Worm (Caenorhabditis elegans) whole organism, late embryonic: ENCODE measurements around the gene ced-7.

Experiments
- C38D4.7 ChIP-seq: fragments of 200-800 bp; sonication (Bioruptor generic); optimal IDR thresholded peaks from 2 replicates; lab custom pipeline; 2018; ENCODE audit warnings: mild to moderate bottlenecking, missing genetic modification characterization, moderate library complexity, missing compliant biosample characterization
- K09A11.1 ChIP-seq: sonication (generic microtip); optimal IDR thresholded peaks from 2 replicates; lab custom pipeline; 2017; ENCODE audit warnings: antibody characterized with exemption, mild to moderate bottlenecking, missing genetic modification characterization, missing compliant biosample characterization; ENCODE audit not compliant: insufficient read depth
- ama-1 ChIP-seq: fragments of 150-350 bp; optimal IDR thresholded peaks from 2 replicates; lab custom pipeline; 2014
- ceh-14 ChIP-seq: sonication (generic microtip); optimal IDR thresholded peaks from 2 replicates; lab custom pipeline; 2016; ENCODE audit warnings: missing genotype, missing genetic modification characterization, missing compliant biosample characterization
- ceh-18 ChIP-seq: sonication (generic microtip); optimal IDR thresholded peaks from 2 replicates; lab custom pipeline; 2016; ENCODE audit warnings: missing genetic modification characterization, missing compliant biosample characterization
- ceh-19 ChIP-seq: fragments of 200-800 bp; sonication (Bioruptor generic); optimal IDR thresholded peaks from 2 replicates; lab custom pipeline; 2018; ENCODE audit warnings: mild to moderate bottlenecking, missing genetic modification characterization, missing compliant biosample characterization
- ceh-2 ChIP-seq: sonication (generic microtip); optimal IDR thresholded peaks from 2 replicates; lab custom pipeline; 2016; ENCODE audit warnings: missing genotype, missing genetic modification characterization, missing compliant biosample characterization
- ceh-22 ChIP-seq: sonication (generic microtip); optimal IDR thresholded peaks from 2 replicates; lab custom pipeline; 2017; ENCODE audit warnings: missing biosample characterization, missing genetic modification characterization
- ceh-24 ChIP-seq: sonication (generic microtip); optimal IDR thresholded peaks from 2 replicates; lab custom pipeline; 2016; ENCODE audit warnings: mild to moderate bottlenecking, missing genetic modification characterization, missing compliant biosample characterization
- ceh-30 ChIP-seq: fragments of 150-350 bp; optimal IDR thresholded peaks from 2 replicates; lab custom pipeline; 2014; ENCODE audit warnings: missing biosample characterization, missing genetic modification characterization
- ceh-34 ChIP-seq: sonication (generic microtip); optimal IDR thresholded peaks from 2 replicates; lab custom pipeline; 2016; ENCODE audit warnings: mild to moderate bottlenecking, missing genetic modification characterization, missing compliant biosample characterization
- ceh-48 ChIP-seq: sonication (generic microtip); optimal IDR thresholded peaks from 2 replicates; lab custom pipeline; 2016; ENCODE audit warnings: missing genetic modification characterization, inconsistent platforms, missing compliant biosample characterization
- che-1 ChIP-seq: sonication (generic microtip); optimal IDR thresholded peaks from 2 replicates; lab custom pipeline; 2016; ENCODE audit warnings: mild to moderate bottlenecking, missing genetic modification characterization, missing compliant biosample characterization
- dmd-4 ChIP-seq: sonication (generic microtip); optimal IDR thresholded peaks from 2 replicates; lab custom pipeline; 2016; ENCODE audit warnings: borderline replicate concordance, missing genetic modification characterization, missing compliant biosample characterization
- dve-1 ChIP-seq: sonication (generic microtip); optimal IDR thresholded peaks from 2 replicates; lab custom pipeline; 2017; ENCODE audit warnings: antibody characterized with exemption, mild to moderate bottlenecking, missing genetic modification characterization, missing compliant biosample characterization
- elt-2 ChIP-seq: sonication (generic microtip); optimal IDR thresholded peaks from 2 replicates; lab custom pipeline; 2016; ENCODE audit warnings: missing genetic modification reagents, missing genetic modification characterization, missing compliant biosample characterization
- ets-4 ChIP-seq: sonication (generic microtip); optimal IDR thresholded peaks from 2 replicates; lab custom pipeline; 2016; ENCODE audit warnings: missing genetic modification characterization, missing compliant biosample characterization
- fax-1 ChIP-seq: sonication (generic microtip); optimal IDR thresholded peaks from 2 replicates; lab custom pipeline; 2016; ENCODE audit warnings: missing genotype, missing genetic modification characterization, missing compliant biosample characterization
- fkh-10 ChIP-seq: fragments of 150-350 bp; optimal IDR thresholded peaks from 2 replicates; lab custom pipeline; 2014; ENCODE audit warnings: missing biosample characterization, missing genetic modification reagents, missing genetic modification characterization
- fkh-6 ChIP-seq: sonication (generic microtip); optimal IDR thresholded peaks from 2 replicates; lab custom pipeline; 2016; ENCODE audit warnings: missing genetic modification characterization, missing compliant biosample characterization
- gmeb-2 ChIP-seq: sonication (generic microtip); optimal IDR thresholded peaks from 2 replicates; lab custom pipeline; 2016; ENCODE audit warnings: missing genetic modification characterization, inconsistent platforms, missing compliant biosample characterization
- hlh-13 ChIP-seq: fragments of 200-800 bp; sonication (Bioruptor generic); optimal IDR thresholded peaks from 2 replicates; lab custom pipeline; 2018; ENCODE audit warnings: mild to moderate bottlenecking, missing genetic modification characterization, missing compliant biosample characterization
- hlh-15 ChIP-seq: sonication (generic microtip); optimal IDR thresholded peaks from 2 replicates; lab custom pipeline; 2016; ENCODE audit warnings: missing genetic modification characterization, missing compliant biosample characterization
- hlh-6 ChIP-seq: sonication (generic microtip); optimal IDR thresholded peaks from 2 replicates; lab custom pipeline; 2016; ENCODE audit warnings: missing genotype, missing genetic modification characterization, missing compliant biosample characterization
- hlh-8 ChIP-seq: sonication (generic microtip); optimal IDR thresholded peaks from 2 replicates; lab custom pipeline; 2016; ENCODE audit warnings: missing genotype, missing genetic modification characterization, missing compliant biosample characterization
- lim-6 ChIP-seq: sonication (generic microtip); optimal IDR thresholded peaks from 2 replicates; lab custom pipeline; 2016; ENCODE audit warnings: missing genetic modification characterization, missing compliant biosample characterization
- lin-11 ChIP-seq: fragments of 200-800 bp; sonication (Bioruptor generic); optimal IDR thresholded peaks from 2 replicates; lab custom pipeline; 2018; ENCODE audit warnings: mild to moderate bottlenecking, missing genetic modification characterization, missing compliant biosample characterization
- madf-2 ChIP-seq: sonication (generic microtip); optimal IDR thresholded peaks from 2 replicates; lab custom pipeline; 2017; ENCODE audit warnings: missing genetic modification characterization, missing compliant biosample characterization
- nfya-1 ChIP-seq: sonication (generic microtip); optimal IDR thresholded peaks from 2 replicates; lab custom pipeline; 2017; ENCODE audit warnings: missing genetic modification characterization, mild to moderate bottlenecking, missing compliant biosample characterization, antibody characterized with exemption, moderate library complexity
- nhr-232 ChIP-seq: sonication (generic microtip); optimal IDR thresholded peaks from 2 replicates; lab custom pipeline; 2016; ENCODE audit warnings: missing genetic modification characterization, missing compliant biosample characterization
- odd-2 ChIP-seq: sonication (generic microtip); optimal IDR thresholded peaks from 2 replicates; lab custom pipeline; 2017; ENCODE audit warnings: antibody characterized with exemption, mild to moderate bottlenecking, missing genetic modification characterization, missing compliant biosample characterization
- pat-9 ChIP-seq: fragments of 200-800 bp; sonication (Bioruptor generic); optimal IDR thresholded peaks from 2 replicates; lab custom pipeline; 2018; ENCODE audit warnings: mild to moderate bottlenecking, missing genetic modification characterization, moderate library complexity, missing compliant biosample characterization
- pha-2 ChIP-seq: sonication (generic microtip); optimal IDR thresholded peaks from 2 replicates; lab custom pipeline; 2017; ENCODE audit warnings: mild to moderate bottlenecking, missing genetic modification characterization, missing compliant biosample characterization
- pha-4 ChIP-seq: fragments of 150-350 bp; optimal IDR thresholded peaks from 2 replicates; lab custom pipeline; 2018; ENCODE audit warnings: missing biosample characterization, missing genetic modification reagents, missing genetic modification characterization
- pqm-1 ChIP-seq: sonication (generic microtip); optimal IDR thresholded peaks from 2 replicates; lab custom pipeline; 2016; ENCODE audit warnings: missing genetic modification characterization, missing compliant biosample characterization
- pros-1 ChIP-seq: fragments of 150-350 bp; optimal IDR thresholded peaks from 2 replicates; lab custom pipeline; 2014; ENCODE audit warnings: missing biosample characterization, missing genetic modification reagents, missing genetic modification characterization
- ref-2 ChIP-seq: sonication (generic microtip); optimal IDR thresholded peaks from 2 replicates; lab custom pipeline; 2016; ENCODE audit warnings: missing genetic modification characterization, missing compliant biosample characterization
- rnt-1 ChIP-seq: sonication (generic microtip); optimal IDR thresholded peaks from 2 replicates; lab custom pipeline; 2016; ENCODE audit warnings: missing genetic modification characterization, missing compliant biosample characterization
- sox-2 ChIP-seq: fragments of 200-800 bp; sonication (Bioruptor generic); IDR thresholded peaks from 2 replicates; pipeline ENCODE4 v1.3.6; 2022; ENCODE audit warnings: missing genetic modification reagents, missing genetic modification characterization, missing compliant biosample characterization
- sox-4 ChIP-seq: sonication (generic microtip); optimal IDR thresholded peaks from 2 replicates; lab custom pipeline; 2017; ENCODE audit warnings: mild to moderate bottlenecking, missing genetic modification characterization, inconsistent platforms, missing compliant biosample characterization
- syd-9 ChIP-seq: sonication (generic microtip); optimal IDR thresholded peaks from 2 replicates; lab custom pipeline; 2016; ENCODE audit warnings: mild to moderate bottlenecking, missing genetic modification characterization, moderate library complexity, missing compliant biosample characterization
- tbx-2 ChIP-seq: sonication (generic microtip); optimal IDR thresholded peaks from 2 replicates; lab custom pipeline; 2016; ENCODE audit warnings: missing genetic modification characterization, missing compliant biosample characterization
- tbx-7 ChIP-seq: sonication (generic microtip); optimal IDR thresholded peaks from 2 replicates; lab custom pipeline; 2016; ENCODE audit warnings: missing genotype, missing genetic modification characterization, missing compliant biosample characterization
- unc-3 ChIP-seq, 2 experiments: fragments of 200-800 bp in 1 of 2; sonication (Bioruptor generic) in 1 of 2; sonication (generic microtip) in 1 of 2; conservative IDR thresholded peaks in 1 of 2; optimal IDR thresholded peaks in 1 of 2; 2 replicates each; pipeline versions ENCODE4 v1.3.6 to Lab custom; 2016 to 2022; ENCODE audit warnings: missing compliant biosample characterization in 2 of 2, missing genetic modification characterization in 2 of 2, missing genetic modification reagents in 1 of 2
- unc-42 ChIP-seq: sonication (generic microtip); optimal IDR thresholded peaks from 2 replicates; lab custom pipeline; 2016; ENCODE audit warnings: missing genotype, missing genetic modification characterization, missing compliant biosample characterization
- unc-55 ChIP-seq: sonication (generic microtip); optimal IDR thresholded peaks from 2 replicates; lab custom pipeline; 2017; ENCODE audit warnings: missing biosample characterization, missing genetic modification reagents, missing genetic modification characterization
- unc-86 ChIP-seq: sonication (generic microtip); optimal IDR thresholded peaks from 2 replicates; lab custom pipeline; 2016; ENCODE audit warnings: missing genetic modification characterization, missing compliant biosample characterization
- zip-5 ChIP-seq: sonication (generic microtip); optimal IDR thresholded peaks from 2 replicates; lab custom pipeline; 2016; ENCODE audit warnings: missing genetic modification characterization, missing compliant biosample characterization
- ztf-16 ChIP-seq: sonication (generic microtip); optimal IDR thresholded peaks from 2 replicates; lab custom pipeline; 2017; ENCODE audit warnings: missing genetic modification characterization, missing compliant biosample characterization

The ced-7 gene

ce11 chrIII:9556300-9556699, 23.6 kb downstream of the ced-7 start, which contains the start of gene ZK1098.11:
Gene ZK1098.11 (plus strand): TSS chrIII:9556600.
- no peak for TF ChIP-seq hlh-15
- TF ChIP-seq sox-2 = no peak
- TF ChIP-seq pat-9 (tag; lab: Kevin White, UChicago) = no peak
- no peak for TF ChIP-seq ceh-14 (tag; lab: Kevin White, UChicago)
- no peak for TF ChIP-seq sox-4 (tag; lab: Kevin White, UChicago)
- TF ChIP-seq ceh-19 (GFP tag; lab: Kevin White, UChicago) = no peak
- no peak for TF ChIP-seq dve-1

- TF ChIP-seq ceh-30 (tag; lab: Kevin White, UChicago) (no peak), gmeb-2 (tag; lab: Kevin White, UChicago) (no peak), ztf-16 (tag; lab: Kevin White, UChicago) (peak; percentile 56), madf-2 (no peak), elt-2 (peak; percentile 47), unc-42 (tag; lab: Kevin White, UChicago) (peak; percentile 36), hlh-8 (tag; lab: Kevin White, UChicago) (peak; percentile 55), unc-55 (peak; percentile 90), lin-11 (tag; lab: Kevin White, UChicago) (no peak), C38D4.7 (GFP tag; lab: Kevin White, UChicago) (no peak), tbx-7 (tag; lab: Kevin White, UChicago) (no peak), tbx-2 (tag; lab: Kevin White, UChicago) (peak; percentile 74), ceh-48 (tag; lab: Kevin White, UChicago) (peak; percentile 99), ets-4 (tag; lab: Kevin White, UChicago) (peak; percentile 40), ama-1 (lab: Kevin White, UChicago) (peak; percentile 1), nhr-232 (tag; lab: Kevin White, UChicago) (no peak), ceh-2 (tag; lab: Kevin White, UChicago) (no peak), pros-1 (tag; lab: Kevin White, UChicago) (no peak), fax-1 (tag; lab: Kevin White, UChicago) (no peak), dve-1 (no peak), unc-3 (GFP tag; conservative IDR thresholded peaks at IDR 0.05; lab: Robert Waterston, UW) (no peak), unc-3 (tag; optimal IDR thresholded peaks at IDR 0.05; lab: Kevin White, UChicago) (no peak), ceh-34 (peak; percentile 70), pha-2 (no peak), pat-9 (tag; lab: Kevin White, UChicago) (no peak), unc-86 (tag; lab: Kevin White, UChicago) (peak; percentile 0), fkh-6 (tag; lab: Kevin White, UChicago) (no peak), lim-6 (tag; lab: Kevin White, UChicago) (no peak), ref-2 (peak; percentile 25), ceh-18 (peak; percentile 58), pqm-1 (tag; lab: Kevin White, UChicago) (no peak), syd-9 (no peak), dmd-4 (tag; lab: Kevin White, UChicago) (no peak), che-1 (no peak), hlh-13 (GFP tag; lab: Kevin White, UChicago) (no peak), ceh-19 (GFP tag; lab: Kevin White, UChicago) (no peak), hlh-6 (tag; lab: Kevin White, UChicago) (no peak), K09A11.1 (no peak), ceh-14 (tag; lab: Kevin White, UChicago) (no peak), odd-2 (tag; lab: Kevin White, UChicago) (no peak), ceh-24 (tag; lab: Kevin White, UChicago) (no peak), zip-5 (tag; lab: Kevin White, UChicago) (no peak), rnt-1 (tag; lab: Kevin White, UChicago) (peak; percentile 36), hlh-15 (no peak), sox-2 (no peak), ceh-22 (tag; lab: Kevin White, UChicago) (no peak), pha-4 (peak; percentile 78), fkh-10 (GFP tag; lab: Kevin White, UChicago) (no peak), nfya-1 (tag; lab: Kevin White, UChicago) (peak; percentile 95)
Measured at ce11 chrIII:9546016-9546659, 33.8 kb downstream of the ced-7 start, which contains the start of gene unc-16. Gene unc-16 (plus strand): TSS chrIII:9546258.
